Worm (Caenorhabditis elegans): ENCODE data around the gene hpo-25.

Gene hpo-25

ce11 chrII:2342004-2342479 is 27.0 kb upstream of the hpo-25 start, which contains the start of gene F43C11.6:
Gene F43C11.6, plus strand, starts transcription at chrII:2342429.
- TF ChIP-seq dpl-1 (GFP tag; optimal IDR thresholded peaks at IDR 0.05), result peak; percentile 35 to 76 (median 37)
- no peak for TF ChIP-seq pax-3 (tag; optimal IDR thresholded peaks at IDR 0.05)
- TF ChIP-seq hlh-17 (GFP tag; optimal IDR thresholded peaks at IDR 0.05; ENCODE audit: borderline replicate concordance), result no peak
- TF ChIP-seq fkh-8 (tag; optimal IDR thresholded peaks at IDR 0.05), result no peak
- no peak for TF ChIP-seq fkh-10 (GFP tag; optimal IDR thresholded peaks at IDR 0.05)
- peak; percentile 27 for TF ChIP-seq lin-15B (tag; optimal IDR thresholded peaks at IDR 0.05)
- TF ChIP-seq ceh-88 (GFP tag; IDR thresholded peaks at IDR 0.05), result no peak
- no peak for TF ChIP-seq elt-2 (tag; optimal IDR thresholded peaks at IDR 0.05)
- TF ChIP-seq nhr-20 (tag; optimal IDR thresholded peaks at IDR 0.05), result peak; percentile 1
- TF ChIP-seq swsn-7 (tag; optimal IDR thresholded peaks at IDR 0.05), result peak; percentile 7
- peak; percentile 55 to 63 for TF ChIP-seq efl-1 (optimal IDR thresholded peaks at IDR 0.05)
- TF ChIP-seq efl-1 (GFP tag; optimal IDR thresholded peaks at IDR 0.05 in 1 of 2), result peak; percentile 58 to 95
- peak; percentile 37 to 73 for TF ChIP-seq lsy-2 (tag; optimal IDR thresholded peaks at IDR 0.05)
- TF ChIP-seq zip-4 (GFP tag; optimal IDR thresholded peaks at IDR 0.05), result no peak
- peak; percentile 25 for TF ChIP-seq lin-13 (GFP tag; optimal IDR thresholded peaks at IDR 0.05)
- peak in 2 of 3 experiments; percentile 8 to 54 for TF ChIP-seq ceh-82 (tag; optimal IDR thresholded peaks at IDR 0.05)
- TF ChIP-seq isw-1 (GFP tag; IDR thresholded peaks at IDR 0.05), result no peak; the same call in 1 of the 2 replicates
- TF ChIP-seq C16A3.4 (tag; optimal IDR thresholded peaks at IDR 0.05), result peak; percentile 55
- peak; percentile 49 to 77 for TF ChIP-seq lin-35 (GFP tag; optimal IDR thresholded peaks at IDR 0.05)
- TF ChIP-seq xbp-1 (tag; optimal IDR thresholded peaks at IDR 0.05), result peak; percentile 8
- no peak for TF ChIP-seq ces-1 (GFP tag; optimal IDR thresholded peaks at IDR 0.05)
- no peak for TF ChIP-seq hpl-2 (GFP tag; optimal IDR thresholded peaks at IDR 0.05)
- TF ChIP-seq pag-3 (tag; optimal IDR thresholded peaks at IDR 0.05; ENCODE audit: borderline replicate concordance, insufficient read depth), result no peak
- TF ChIP-seq rnt-1 (tag; optimal IDR thresholded peaks at IDR 0.05), result peak; percentile 81
- TF ChIP-seq F16B12.6 (tag; optimal IDR thresholded peaks at IDR 0.05), result peak; percentile 48
- TF ChIP-seq skn-1 (tag; optimal IDR thresholded peaks at IDR 0.05), result peak; percentile 23
- peak in 1 of 2 experiments; percentile 36 for TF ChIP-seq mdl-1 (tag; optimal IDR thresholded peaks at IDR 0.05)

DNA sequence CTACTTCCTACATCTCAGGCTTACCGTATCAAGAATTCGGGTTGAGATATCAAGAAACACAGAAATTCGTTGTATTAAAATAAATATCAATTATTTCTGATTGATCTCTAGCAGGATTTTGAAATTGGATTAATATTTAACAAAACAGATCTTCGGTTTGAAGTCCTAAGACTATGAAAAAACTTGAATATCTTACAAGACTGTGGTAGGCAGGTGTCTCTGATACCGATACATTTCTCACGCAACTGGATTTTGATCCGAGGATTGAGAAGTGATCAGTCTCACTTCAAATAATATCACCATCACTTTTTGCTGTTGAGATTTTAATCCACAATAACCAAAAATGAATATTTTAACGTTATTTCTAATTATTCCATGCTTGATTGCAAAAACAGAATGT is 22.4 kb upstream of the hpo-25 start, which contains the start of gene F43C11.4:
F43C11.4 (plus strand) TSS at position 301 of the 400 bp plus-strand sequence.
- TF ChIP-seq mab-9 (GFP tag; IDR thresholded peaks at IDR 0.05), result no peak
- no peak for TF ChIP-seq rnt-1 (tag; optimal IDR thresholded peaks at IDR 0.05)
- TF ChIP-seq nhr-76 (tag; optimal IDR thresholded peaks at IDR 0.05), result no peak
- no peak for TF ChIP-seq nhr-12 (tag; optimal IDR thresholded peaks at IDR 0.05)
- TF ChIP-seq ceh-8 (GFP tag; optimal IDR thresholded peaks at IDR 0.05), result no peak
- no peak for TF ChIP-seq nhr-237 (tag; optimal IDR thresholded peaks at IDR 0.05)
- TF ChIP-seq pax-3 (tag; optimal IDR thresholded peaks at IDR 0.05), result no peak
- no peak for TF ChIP-seq hpl-2 (GFP tag; optimal IDR thresholded peaks at IDR 0.05)
- TF ChIP-seq nhr-47 (tag; optimal IDR thresholded peaks at IDR 0.05), result no peak

DNA sequence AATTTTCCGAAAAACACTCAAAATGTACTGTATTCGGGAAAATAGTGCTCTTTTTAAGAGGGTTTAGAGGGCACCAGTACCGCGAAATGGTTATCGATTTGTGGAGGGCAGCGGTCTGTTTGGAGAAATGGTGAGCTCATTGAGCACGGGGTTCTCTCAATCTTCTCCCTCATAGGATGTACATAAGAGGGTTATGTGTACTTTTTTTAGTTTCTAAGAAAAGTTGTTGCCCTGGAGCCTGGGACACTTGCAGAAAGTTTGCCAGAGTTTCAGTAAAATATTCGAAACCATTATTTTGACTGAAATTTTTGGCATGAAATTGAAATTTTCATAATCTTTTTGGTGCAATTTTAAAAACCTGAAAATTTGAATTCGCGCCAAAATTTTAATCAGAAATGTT is 16.5 kb upstream of the hpo-25 start, which contains the start of gene F43C11.10:
F43C11.10 (minus strand) TSS at position 101 of the 400 bp plus-strand sequence.
- TF ChIP-seq fkh-4 (tag; optimal IDR thresholded peaks at IDR 0.05; ENCODE audit: borderline replicate concordance), result no peak

DNA sequence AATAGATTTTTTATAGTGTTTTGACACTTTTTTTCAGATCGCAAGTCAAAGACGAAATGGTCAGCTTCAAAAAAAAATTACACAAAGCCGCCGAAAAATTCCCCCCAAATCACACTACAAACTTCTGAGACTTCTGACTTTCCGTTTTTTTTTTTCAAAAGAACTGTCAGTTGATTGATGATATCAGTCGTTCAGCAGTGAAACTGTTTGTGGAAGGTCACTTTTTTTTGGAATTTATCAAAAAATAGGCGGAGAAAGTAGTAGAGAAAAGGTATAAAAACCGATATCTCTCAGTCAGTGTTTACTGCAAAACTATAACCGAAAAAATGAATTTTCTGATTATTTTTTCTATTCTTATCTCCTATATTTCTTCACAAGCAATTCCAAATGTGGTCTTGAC is 16.0 kb upstream of the hpo-25 start, which contains the start of gene F43C11.3:
F43C11.3 (plus strand) TSS at position 301 of the 400 bp plus-strand sequence.
- TF ChIP-seq hpl-2 (GFP tag; optimal IDR thresholded peaks at IDR 0.05) (no peak), tlp-1 (tag; optimal IDR thresholded peaks at IDR 0.05) (no peak), nhr-90 (tag; optimal IDR thresholded peaks at IDR 0.05; ENCODE audit: poor library complexity) (no peak), ceh-63 (GFP tag; optimal IDR thresholded peaks at IDR 0.05) (no peak), ceh-82 (tag; optimal IDR thresholded peaks at IDR 0.05) (no peak), nhr-20 (tag; optimal IDR thresholded peaks at IDR 0.05) (no peak), sup-37 (GFP tag; optimal IDR thresholded peaks at IDR 0.05) (no peak), rnt-1 (tag; optimal IDR thresholded peaks at IDR 0.05) (no peak), unc-130 (tag; optimal IDR thresholded peaks at IDR 0.05) (no peak), nhr-85 (tag) (no peak), nhr-12 (tag; optimal IDR thresholded peaks at IDR 0.05) (no peak), xbp-1 (tag; optimal IDR thresholded peaks at IDR 0.05) (no peak)
